Worm (Caenorhabditis elegans) whole organism, L4 larva: ENCODE results near the gene Y46C8AL.11.

ENCODE experiments used
- F37D6.2 ChIP-seq: sonication (generic microtip); optimal IDR thresholded peaks from 2 replicates; lab custom pipeline; 2016; ENCODE audit warnings: mild to moderate bottlenecking, missing genetic modification characterization, missing compliant biosample characterization
- R02D3.7 ChIP-seq: fragments of 150-350 bp; sonication (generic microtip); optimal IDR thresholded peaks from 3 replicates; lab custom pipeline; 2014; ENCODE audit warnings: missing biosample characterization, missing genetic modification characterization
- Y48G9A.11 ChIP-seq: fragments of 200-800 bp; sonication (Bioruptor generic); IDR thresholded peaks from 2 replicates; pipeline ENCODE4 v1.3.6; 2022; ENCODE audit warnings: missing genetic modification reagents, missing genetic modification characterization, missing compliant biosample characterization
- aha-1 ChIP-seq: fragments of 150-350 bp; peaks from one replicate; lab custom pipeline; 2014; ENCODE audit warnings: missing biosample characterization, missing genetic modification characterization
- aly-2 ChIP-seq: sonication (generic microtip); optimal IDR thresholded peaks from 2 replicates; lab custom pipeline; 2018; ENCODE audit warnings: missing biosample characterization, missing genetic modification characterization
- attf-4 ChIP-seq: sonication (generic microtip); optimal IDR thresholded peaks from 3 replicates; lab custom pipeline; 2017; ENCODE audit warnings: missing biosample characterization, missing genetic modification characterization
- ceh-20 ChIP-seq: fragments of 200-800 bp; sonication (Bioruptor generic); IDR thresholded peaks from 2 replicates; pipeline ENCODE4 v1.3.6; 2022; ENCODE audit warnings: missing genetic modification reagents, missing genetic modification characterization, missing compliant biosample characterization
- ceh-28 ChIP-seq: fragments of 150-350 bp; optimal IDR thresholded peaks from 2 replicates; lab custom pipeline; 2014; ENCODE audit warnings: missing biosample characterization, missing genetic modification reagents, missing genetic modification characterization
- ceh-44 ChIP-seq: fragments of 200-800 bp; sonication (Bioruptor generic); IDR thresholded peaks from 2 replicates; pipeline ENCODE4 v1.3.6; 2022; ENCODE audit warnings: missing genetic modification reagents, missing genetic modification characterization, missing compliant biosample characterization
- ceh-62 ChIP-seq: sonication (generic microtip); optimal IDR thresholded peaks from 2 replicates; lab custom pipeline; 2017; ENCODE audit warnings: missing biosample characterization, missing genetic modification characterization
- ctbp-1 ChIP-seq: fragments of 200-800 bp; sonication (Bioruptor generic); IDR thresholded peaks from 2 replicates; pipeline ENCODE4 v1.3.6; 2022; ENCODE audit warnings: missing genetic modification reagents, missing genetic modification characterization, missing compliant biosample characterization
- dmd-6 ChIP-seq: fragments of 200-800 bp; sonication (Bioruptor generic); IDR thresholded peaks from 2 replicates; pipeline ENCODE4 v1.3.6; 2022; ENCODE audit warnings: missing genetic modification reagents, missing genetic modification characterization, missing compliant biosample characterization
- dpl-1 ChIP-seq: fragments of 150-350 bp; optimal IDR thresholded peaks from 2 replicates; lab custom pipeline; 2014; ENCODE audit warnings: missing biosample characterization, missing genetic modification reagents, missing genetic modification characterization
- dve-1 ChIP-seq: sonication (generic microtip); optimal IDR thresholded peaks from 2 replicates; lab custom pipeline; 2017; ENCODE audit warnings: antibody characterized with exemption, mild to moderate bottlenecking, missing genetic modification characterization, missing compliant biosample characterization; ENCODE audit not compliant: insufficient read depth
- fos-1 ChIP-seq: fragments of 150-350 bp; optimal IDR thresholded peaks from 2 replicates; lab custom pipeline; 2014; ENCODE audit warnings: missing biosample characterization, missing genetic modification characterization
- gei-8 ChIP-seq: fragments of 200-800 bp; sonication (Bioruptor generic); optimal IDR thresholded peaks from 2 replicates; lab custom pipeline; 2018; ENCODE audit warnings: mild to moderate bottlenecking, missing genetic modification characterization, missing compliant biosample characterization
- hlh-11 ChIP-seq: fragments of 200-800 bp; sonication (Bioruptor generic); optimal IDR thresholded peaks from 2 replicates; lab custom pipeline; 2018; ENCODE audit warnings: mild to moderate bottlenecking, missing genetic modification characterization, missing compliant biosample characterization
- jun-1 ChIP-seq: fragments of 150-350 bp; optimal IDR thresholded peaks from 2 replicates; lab custom pipeline; 2014; ENCODE audit warnings: missing biosample characterization, missing genetic modification reagents, missing genetic modification characterization
- lin-15B ChIP-seq: fragments of 150-350 bp; sonication (generic microtip); optimal IDR thresholded peaks from 3 replicates; lab custom pipeline; 2014; ENCODE audit warnings: missing biosample characterization, missing genetic modification characterization
- lin-39 ChIP-seq: fragments of 150-350 bp; optimal IDR thresholded peaks from 2 replicates; lab custom pipeline; 2014; ENCODE audit warnings: missing biosample characterization, missing genetic modification reagents, missing genetic modification characterization
- lir-3 ChIP-seq: sonication (generic microtip); optimal IDR thresholded peaks from 2 replicates; lab custom pipeline; 2016; ENCODE audit warnings: mild to moderate bottlenecking, missing genetic modification characterization, missing compliant biosample characterization
- lsy-2 ChIP-seq, 2 experiments: fragments of 150-350 bp in 1 of 2; sonication (generic microtip) in 1 of 2; optimal IDR thresholded peaks; 2 replicates each; lab custom pipeline; 2014 to 2017; ENCODE audit warnings: missing biosample characterization in 2 of 2, missing genetic modification characterization in 2 of 2
- mdl-1 ChIP-seq, 2 experiments: fragments of 150-350 bp in 1 of 2; sonication (generic microtip) in 1 of 2; optimal IDR thresholded peaks; 2 replicates each; lab custom pipeline; 2014 to 2017; ENCODE audit warnings: missing biosample characterization in 2 of 2, missing genetic modification characterization in 2 of 2
- mdt-29 ChIP-seq: fragments of 200-800 bp; sonication (Bioruptor generic); IDR thresholded peaks from 2 replicates; pipeline ENCODE4 v1.3.6; 2022; ENCODE audit warnings: missing genetic modification reagents, missing genetic modification characterization, missing compliant biosample characterization
- mxl-2 ChIP-seq: fragments of 200-800 bp; sonication (Bioruptor generic); conservative IDR thresholded peaks from 2 replicates; pipeline ENCODE4 v1.3.6; 2022; ENCODE audit warnings: missing genetic modification reagents, missing genetic modification characterization, missing compliant biosample characterization
- nhr-10 ChIP-seq: fragments of 150-350 bp; optimal IDR thresholded peaks from 2 replicates; lab custom pipeline; 2014; ENCODE audit warnings: missing biosample characterization, missing genetic modification characterization
- nhr-102 ChIP-seq: sonication (generic microtip); optimal IDR thresholded peaks from 2 replicates; lab custom pipeline; 2016; ENCODE audit warnings: mild to moderate bottlenecking, missing genetic modification characterization, moderate library complexity, missing compliant biosample characterization
- nhr-11 ChIP-seq: fragments of 150-350 bp; optimal IDR thresholded peaks from 2 replicates; lab custom pipeline; 2014; ENCODE audit warnings: missing biosample characterization, missing genetic modification characterization
- nhr-48 ChIP-seq: sonication (generic microtip); optimal IDR thresholded peaks from 2 replicates; lab custom pipeline; 2016; ENCODE audit warnings: mild to moderate bottlenecking, missing genetic modification characterization, missing compliant biosample characterization
- nhr-77 ChIP-seq: fragments of 150-350 bp; optimal IDR thresholded peaks from 2 replicates; lab custom pipeline; 2014; ENCODE audit warnings: missing biosample characterization, missing genetic modification characterization
- php-3 ChIP-seq: fragments of 200-800 bp; sonication (Bioruptor generic); IDR thresholded peaks from 2 replicates; pipeline ENCODE4 v1.3.6; 2022; ENCODE audit warnings: missing genetic modification reagents, missing genetic modification characterization, missing compliant biosample characterization
- pqm-1 ChIP-seq: sonication (generic microtip); optimal IDR thresholded peaks from 2 replicates; lab custom pipeline; 2017; ENCODE audit warnings: missing biosample characterization, missing genetic modification characterization
- rbr-2 ChIP-seq: sonication (generic microtip); optimal IDR thresholded peaks from 2 replicates; lab custom pipeline; 2016; ENCODE audit warnings: missing genotype, missing genetic modification characterization, missing compliant biosample characterization
- set-16 ChIP-seq: fragments of 200-800 bp; sonication (Bioruptor generic); IDR thresholded peaks from 2 replicates; pipeline ENCODE4 v1.3.6; 2022; ENCODE audit warnings: missing genetic modification reagents, missing genetic modification characterization, missing compliant biosample characterization
- skn-1 ChIP-seq: fragments of 150-350 bp; optimal IDR thresholded peaks from 2 replicates; lab custom pipeline; 2014; ENCODE audit warnings: missing biosample characterization, missing genetic modification characterization
- snpc-1.2 ChIP-seq: fragments of 200-800 bp; sonication (Bioruptor generic); IDR thresholded peaks from 2 replicates; pipeline ENCODE4 v1.3.6; 2022; ENCODE audit warnings: missing genetic modification reagents, missing genetic modification characterization, missing compliant biosample characterization
- spr-1 ChIP-seq: sonication (generic microtip); optimal IDR thresholded peaks from 2 replicates; lab custom pipeline; 2016; ENCODE audit warnings: mild to moderate bottlenecking, missing genetic modification characterization, missing compliant biosample characterization
- tag-97 ChIP-seq: fragments of 200-800 bp; sonication (Bioruptor generic); IDR thresholded peaks from 2 replicates; pipeline ENCODE4 v1.3.6; 2022; ENCODE audit warnings: missing genetic modification characterization, missing compliant biosample characterization
- unc-130 ChIP-seq: sonication (generic microtip); optimal IDR thresholded peaks from 2 replicates; lab custom pipeline; 2016; ENCODE audit warnings: missing genetic modification reagents, missing genetic modification characterization, missing compliant biosample characterization
- unc-62 ChIP-seq, 3 experiments: fragments of 150-350 bp in 1 of 3; sonication (generic microtip); optimal IDR thresholded peaks in 2 of 3; peaks in 1 of 3; 1 replicate in 1 of 3; 2 replicates in 2 of 3; lab custom pipeline; 2014 to 2017; ENCODE audit warnings: missing biosample characterization in 3 of 3, missing genetic modification characterization in 3 of 3, missing genetic modification reagents in 3 of 3, missing genotype in 1 of 3
- vab-7 ChIP-seq: fragments of 200-800 bp; sonication (Bioruptor generic); IDR thresholded peaks from 2 replicates; pipeline ENCODE4 v1.3.6; 2022; ENCODE audit warnings: missing genetic modification reagents, missing genetic modification characterization, missing compliant biosample characterization
- zip-2 ChIP-seq: fragments of 150-350 bp; optimal IDR thresholded peaks from 2 replicates; lab custom pipeline; 2014; ENCODE audit warnings: missing biosample characterization, missing genetic modification characterization
- ztf-11 ChIP-seq: fragments of 150-350 bp; optimal IDR thresholded peaks from 2 replicates; lab custom pipeline; 2014; ENCODE audit warnings: missing biosample characterization, missing genetic modification characterization

Gene Y46C8AL.11

DNA sequence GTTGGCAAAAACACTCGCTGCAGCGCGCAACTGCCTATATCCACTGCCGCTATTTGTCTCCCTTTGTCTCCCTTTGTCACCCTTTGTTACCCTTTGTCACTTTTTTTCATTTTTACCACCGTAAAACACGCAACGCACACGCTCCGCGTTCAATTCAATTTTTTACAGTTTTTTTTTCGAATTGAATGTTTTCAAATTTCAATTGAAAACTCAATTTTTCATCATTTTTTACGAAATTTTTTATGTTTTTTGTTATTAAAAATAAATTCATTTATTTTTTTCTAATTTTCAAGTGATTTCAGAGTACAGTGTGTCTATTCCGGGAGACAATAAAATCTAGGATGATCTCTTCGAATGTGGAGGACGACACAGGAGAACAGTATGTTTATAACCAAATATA is at the start of gene Y46C8AL.11:
Gene Y46C8AL.11 (plus strand): TSS at position 301 of the 400 bp plus-strand sequence.
- no peak for TF ChIP-seq unc-130

DNA sequence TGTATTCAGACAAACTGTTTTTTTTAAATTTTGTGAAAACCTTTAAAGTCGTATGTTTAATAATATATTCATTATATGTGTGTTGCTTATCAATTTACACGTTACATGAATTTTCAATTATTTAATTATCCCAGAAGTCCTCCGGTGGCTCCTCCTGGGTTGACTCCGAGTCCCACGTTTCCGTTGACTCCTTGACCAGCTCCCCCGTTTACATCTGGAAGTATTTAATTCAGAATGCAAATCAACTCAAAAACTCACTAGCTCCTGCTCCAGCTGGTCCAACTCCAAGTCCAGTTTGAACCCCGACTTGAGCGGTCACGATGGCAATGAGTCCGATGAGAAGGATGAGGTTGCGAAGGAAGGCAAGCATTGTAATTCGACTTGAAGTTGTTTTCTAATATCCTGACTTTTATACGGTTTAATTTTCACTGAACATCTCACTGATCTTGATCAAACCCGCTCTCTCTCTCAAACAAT is 49.1 kb upstream of the Y46C8AL.11 start, which contains the start of gene F56D6.8:
Gene F56D6.8 (minus strand): TSS at position 427 of the 477 bp plus-strand sequence.
- TF ChIP-seq unc-62 (GFP tag; optimal IDR thresholded peaks at IDR 0.05 in 1 of 2; lab: Kevin White, UChicago) (peak in 1 of 2 experiments; percentile 74), unc-62 (tag; optimal IDR thresholded peaks at IDR 0.05; lab: Kevin White, UChicago) (no peak), nhr-11 (tag; lab: Kevin White, UChicago) (no peak)
- TF ChIP-seq, all 104 proteins: peak for 1

- no peak for TF ChIP-seq nhr-102 (tag; lab: Kevin White, UChicago)
- TF ChIP-seq skn-1 (tag; lab: Kevin White, UChicago): no peak
- no peak for TF ChIP-seq Y48G9A.11
- TF ChIP-seq attf-4 (tag; lab: Kevin White, UChicago): no peak
- TF ChIP-seq lin-15B (tag; lab: Kevin White, UChicago): no peak
- no peak for TF ChIP-seq lir-3
- no peak for TF ChIP-seq nhr-10 (tag; lab: Kevin White, UChicago)
- TF ChIP-seq aly-2 (tag; lab: Kevin White, UChicago): no peak
- TF ChIP-seq zip-2: no peak
- TF ChIP-seq mdt-29 (GFP tag; lab: Robert Waterston, UW): no peak
Measured at ce11 chrIV:3894770-3895169, 48.3 kb upstream of the Y46C8AL.11 start, which contains the start of gene dct-8. dct-8 (plus strand) TSS chrIV:3895070.

DNA sequence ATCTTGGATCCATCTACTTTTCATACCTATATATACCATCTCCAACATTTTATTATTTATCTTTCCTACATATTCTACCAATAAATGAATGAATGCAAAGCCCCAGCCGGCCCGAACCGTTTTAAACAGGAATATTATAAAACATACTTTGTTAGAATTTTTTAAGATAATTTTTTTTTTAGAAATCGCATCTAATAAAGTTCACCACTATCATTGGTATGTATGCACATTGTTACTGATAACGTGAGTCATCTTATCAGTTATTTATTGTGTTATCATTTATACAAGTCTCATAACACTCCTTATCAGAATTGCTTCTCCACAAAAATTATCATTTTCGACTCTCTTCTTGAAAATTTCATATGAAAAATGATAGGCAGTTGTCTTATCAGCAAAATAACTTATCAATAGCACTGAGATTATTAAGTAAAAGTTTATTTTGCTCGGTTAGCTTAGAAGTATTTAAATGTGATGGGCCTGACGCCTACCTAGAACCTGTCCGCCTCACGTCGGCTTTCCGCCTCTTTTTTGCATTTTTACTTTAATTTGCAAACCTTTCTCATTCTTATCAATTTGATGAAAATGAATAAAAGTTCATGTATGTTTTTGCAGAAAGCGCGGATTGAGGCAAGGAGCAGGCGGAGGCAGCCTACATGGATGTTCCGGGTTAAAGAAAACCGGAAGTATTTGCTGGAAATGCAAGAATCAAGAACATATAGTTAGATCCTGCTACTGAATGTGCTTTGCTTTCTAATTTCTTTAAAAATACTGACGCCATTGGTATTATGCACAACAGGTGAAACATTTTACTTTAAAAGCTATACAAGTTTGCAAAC is 43.2 kb upstream of the Y46C8AL.11 start, which contains the start of gene srz-62:
Gene srz-62 (plus strand): TSS at position 786 of the 836 bp plus-strand sequence.
- TF ChIP-seq nhr-77 (tag; lab: Kevin White, UChicago): peak; percentile 99
- no peak for TF ChIP-seq lin-15B (tag; lab: Kevin White, UChicago)
- TF ChIP-seq nhr-48 (tag; lab: Kevin White, UChicago): no peak
- no peak for TF ChIP-seq gei-8 (GFP tag; lab: Kevin White, UChicago)
- TF ChIP-seq zip-2: no peak
- no peak for TF ChIP-seq dve-1 (tag; lab: Kevin White, UChicago)
- peak; percentile 86 for TF ChIP-seq hlh-11 (tag; lab: Kevin White, UChicago)
- TF ChIP-seq R02D3.7 (tag; lab: Kevin White, UChicago): no peak
- peak; percentile 98 for TF ChIP-seq php-3 (GFP tag; lab: Robert Waterston, UW)
- peak; percentile 99 for TF ChIP-seq dmd-6 (GFP tag; lab: Robert Waterston, UW)
- TF ChIP-seq aha-1 (tag; lab: Kevin White, UChicago): peak; percentile 71
- no peak for TF ChIP-seq dpl-1 (GFP tag; lab: Kevin White, UChicago)
- TF ChIP-seq F37D6.2 (tag; lab: Kevin White, UChicago): no peak
- no peak for TF ChIP-seq ceh-28 (tag; lab: Kevin White, UChicago)
- no peak for TF ChIP-seq lir-3
- TF ChIP-seq fos-1 (tag; lab: Kevin White, UChicago): peak; percentile 87
- TF ChIP-seq spr-1: no peak
- TF ChIP-seq Y48G9A.11: no peak
- TF ChIP-seq unc-130: no peak
- TF ChIP-seq lsy-2 (tag; optimal IDR thresholded peaks at IDR 0.05; lab: Kevin White, UChicago): no peak
- TF ChIP-seq pqm-1 (tag; lab: Kevin White, UChicago): peak; percentile 100
- TF ChIP-seq ceh-20: peak; percentile 66; the same call in 1 of the 2 replicates
- TF ChIP-seq tag-97 (GFP tag; lab: Robert Waterston, UW): no peak
- no peak for TF ChIP-seq vab-7 (GFP tag; lab: Robert Waterston, UW)
- TF ChIP-seq ceh-44 (GFP tag; lab: Robert Waterston, UW): no peak
- TF ChIP-seq lin-39 (tag; lab: Kevin White, UChicago): no peak
- no peak for TF ChIP-seq ctbp-1
- no peak for TF ChIP-seq mxl-2 (GFP tag; lab: Robert Waterston, UW)
- no peak for TF ChIP-seq mdt-29 (GFP tag; lab: Robert Waterston, UW)
- no peak for TF ChIP-seq ztf-11 (tag; lab: Kevin White, UChicago)
- TF ChIP-seq set-16: no peak
- peak in 1 of 2 experiments; percentile 70 for TF ChIP-seq mdl-1 (tag; optimal IDR thresholded peaks at IDR 0.05; lab: Kevin White, UChicago)
- peak; percentile 80 for TF ChIP-seq jun-1 (tag; lab: Kevin White, UChicago)
- TF ChIP-seq snpc-1.2: no peak
- TF ChIP-seq rbr-2 (tag; lab: Kevin White, UChicago): no peak
- TF ChIP-seq ceh-62 (tag; lab: Kevin White, UChicago): no peak
